Fruit fly (Drosophila melanogaster): ENCODE measurements around the gene Lip1.

The Lip1 gene

dm6 chr2L:10680584-10681080, 20.7 kb downstream of the Lip1 start, which contains the start of gene CG17105 (continued):
- TF ChIP-seq CG7368 (GFP tag; optimal IDR thresholded peaks at IDR 0.05) (no peak), CG10669 (GFP tag; optimal IDR thresholded peaks at IDR 0.05) (no peak), salr (GFP tag; optimal IDR thresholded peaks at IDR 0.05) (no peak), Eip93F (GFP tag; optimal IDR thresholded peaks at IDR 0.05) (no peak), CG16779 (tag; optimal IDR thresholded peaks at IDR 0.05) (no peak), fkh (GFP tag; optimal IDR thresholded peaks at IDR 0.05) (no peak), CG3032 (tag; optimal IDR thresholded peaks at IDR 0.05) (no peak), CG6163 (GFP tag; IDR thresholded peaks at IDR 0.05) (no peak), Eip78C (GFP tag) (peak; percentile 69), Blimp-1 (GFP tag; optimal IDR thresholded peaks at IDR 0.05) (no peak), Ets21C (GFP tag; optimal IDR thresholded peaks at IDR 0.05) (no peak), Ets96B (tag; optimal IDR thresholded peaks at IDR 0.05) (no peak), CG8319 (GFP tag; optimal IDR thresholded peaks at IDR 0.05) (no peak), CG34406 (GFP tag; optimal IDR thresholded peaks at IDR 0.05) (no peak), CG6808 (GFP tag; optimal IDR thresholded peaks at IDR 0.05) (no peak), esn (GFP tag; optimal IDR thresholded peaks at IDR 0.05) (no peak), CG9139 (GFP tag; optimal IDR thresholded peaks at IDR 0.05) (no peak), CG3919 (GFP tag; optimal IDR thresholded peaks at IDR 0.05) (peak; percentile 26), dsx (GFP tag; optimal IDR thresholded peaks at IDR 0.05; ENCODE audit: poor library complexity, severe bottlenecking) (no peak), fd59A (GFP tag; optimal IDR thresholded peaks at IDR 0.05) (no peak), eg (GFP tag; IDR thresholded peaks at IDR 0.05) (no peak; the same call in 2 of the 3 replicates), CG4318 (GFP tag; optimal IDR thresholded peaks at IDR 0.05) (no peak), Smox (GFP tag; optimal IDR thresholded peaks at IDR 0.05) (no peak), ss (GFP tag; optimal IDR thresholded peaks at IDR 0.05) (no peak), CG32006 (GFP tag; optimal IDR thresholded peaks at IDR 0.05) (peak; percentile 29), CG8119 (GFP tag; IDR thresholded peaks at IDR 0.05) (0 out of 3 replicates have a peak, but pooled peaks have one; percentile 18)

- TF ChIP-seq CG32006 (GFP tag; optimal IDR thresholded peaks at IDR 0.05), result peak; percentile 16
- TF ChIP-seq Met (GFP tag; optimal IDR thresholded peaks at IDR 0.05), result peak; percentile 5
- peak; percentile 35 for TF ChIP-seq Hr4 (GFP tag; optimal IDR thresholded peaks at IDR 0.05)
- TF ChIP-seq CG6163 (GFP tag; IDR thresholded peaks at IDR 0.05), result 0 out of 3 replicates have a peak, but pooled peaks have one; percentile 26
- no peak for TF ChIP-seq cyc (GFP tag; optimal IDR thresholded peaks at IDR 0.05)
- peak; percentile 61 for TF ChIP-seq Eip78C (GFP tag)
- no peak for TF ChIP-seq CG1621 (tag; optimal IDR thresholded peaks at IDR 0.05)
- peak; percentile 31; the same call in 1 of the 3 replicates for TF ChIP-seq CG8119 (GFP tag; IDR thresholded peaks at IDR 0.05)
- no peak for TF ChIP-seq CG6276 (GFP tag; optimal IDR thresholded peaks at IDR 0.05)
- TF ChIP-seq CG16779 (tag; optimal IDR thresholded peaks at IDR 0.05), result no peak
- TF ChIP-seq CG15336 (GFP tag; IDR thresholded peaks at IDR 0.05), result 0 out of 2 replicates have a peak, but pooled peaks have one; percentile 30
- no peak for TF ChIP-seq CG10631 (GFP tag; optimal IDR thresholded peaks at IDR 0.05)
- peak; percentile 59 for TF ChIP-seq svp (GFP tag)
- TF ChIP-seq vri (GFP tag; optimal IDR thresholded peaks at IDR 0.05), result no peak
- no peak for TF ChIP-seq Ets21C (GFP tag; optimal IDR thresholded peaks at IDR 0.05)
These were observed 21.8 kb downstream of the Lip1 start for dm6 chr2L:10679568-10679967.

- TF ChIP-seq CG15336 (GFP tag; IDR thresholded peaks at IDR 0.05) (peak; percentile 4; the same call in 1 of the 2 replicates), CG32006 (GFP tag; optimal IDR thresholded peaks at IDR 0.05) (peak; percentile 26), esn (GFP tag; optimal IDR thresholded peaks at IDR 0.05) (no peak)
These were observed 23.6 kb downstream of the Lip1 start for dm6 chr2L:10677715-10678088.
